Fruit fly (Drosophila melanogaster): ENCODE measurements around the gene mew.
A peak's percentile ranks its signal among the peaks of the same experiment; 100 is the strongest.

Gene mew

dm6 chrX:13285001-13285748 is 26.9 kb upstream of the mew start, which contains the start of the genes HDAC4 and CG15743:
HDAC4 (minus strand) TSS chrX:13285632.
CG15743 (plus strand) TSS chrX:13285707.
- peak; percentile 37 for TF ChIP-seq lbe (GFP tag; optimal IDR thresholded peaks at IDR 0.05)
- TF ChIP-seq MTF-1 (GFP tag; optimal IDR thresholded peaks at IDR 0.05; ENCODE audit: borderline replicate concordance): no peak
- no peak for TF ChIP-seq C15 (GFP tag; IDR thresholded peaks at IDR 0.05)
- TF ChIP-seq CG10267 (tag; optimal IDR thresholded peaks at IDR 0.05): peak; percentile 34
- peak; percentile 78 for TF ChIP-seq CG2116 (GFP tag; optimal IDR thresholded peaks at IDR 0.05)
- peak; percentile 19 for TF ChIP-seq CG1603 (tag; optimal IDR thresholded peaks at IDR 0.05)
- 0 out of 2 replicates have a peak, but pooled peaks have one; percentile 33 for TF ChIP-seq rib (GFP tag; IDR thresholded peaks at IDR 0.05)
- no peak for TF ChIP-seq CG17802 (tag; optimal IDR thresholded peaks at IDR 0.05)
- no peak for TF ChIP-seq D19B (GFP tag; optimal IDR thresholded peaks at IDR 0.05)
- TF ChIP-seq CG7928 (GFP tag; optimal IDR thresholded peaks at IDR 0.05): no peak
- no peak for TF ChIP-seq E2f1 (GFP tag; IDR thresholded peaks at IDR 0.05)
- peak; percentile 81 for TF ChIP-seq CG7963 (GFP tag; IDR thresholded peaks at IDR 0.05; ENCODE audit: partially characterized antibody)
- no peak for TF ChIP-seq Hr51 (GFP tag; optimal IDR thresholded peaks at IDR 0.05)
- TF ChIP-seq CoRest (tag; optimal IDR thresholded peaks at IDR 0.05): peak; percentile 12
- TF ChIP-seq BEAF-32 (GFP tag; optimal IDR thresholded peaks at IDR 0.05): peak; percentile 94
- TF ChIP-seq amos (GFP tag; IDR thresholded peaks at IDR 0.05; ENCODE audit: partially characterized antibody): peak; percentile 90; the same call in 1 of the 2 replicates
- peak; percentile 92 for TF ChIP-seq CG16813 (GFP tag; IDR thresholded peaks at IDR 0.05; ENCODE audit: partially characterized antibody)
- TF ChIP-seq Sry-β (GFP tag; optimal IDR thresholded peaks at IDR 0.05): no peak
- TF ChIP-seq CG8290 (GFP tag; optimal IDR thresholded peaks at IDR 0.05): peak; percentile 59
- peak in 1 of 2 experiments; percentile 83 for TF ChIP-seq CG8290 (tag; optimal IDR thresholded peaks at IDR 0.05)
- TF ChIP-seq psq (GFP tag; optimal IDR thresholded peaks at IDR 0.05): peak; percentile 92
- no peak for TF ChIP-seq CG11695 (GFP tag; IDR thresholded peaks at IDR 0.05)
- peak; percentile 90 for TF ChIP-seq CG34224 (GFP tag; IDR thresholded peaks at IDR 0.05; ENCODE audit: partially characterized antibody)
- TF ChIP-seq nerfin-2 (GFP tag; IDR thresholded peaks at IDR 0.05; ENCODE audit: partially characterized antibody): peak; percentile 84
- TF ChIP-seq CG13894 (tag; optimal IDR thresholded peaks at IDR 0.05): peak; percentile 22
- TF ChIP-seq bbx (GFP tag; IDR thresholded peaks at IDR 0.05; ENCODE audit: partially characterized antibody): peak; percentile 90
- TF ChIP-seq vnd (GFP tag; IDR thresholded peaks at IDR 0.05; ENCODE audit: partially characterized antibody): peak; percentile 83
- peak; percentile 64; the same call in 1 of the 2 replicates for TF ChIP-seq CG42726 (GFP tag; IDR thresholded peaks at IDR 0.05; ENCODE audit: partially characterized antibody)
- peak; percentile 44 for TF ChIP-seq CG12391 (tag; optimal IDR thresholded peaks at IDR 0.05)
- TF ChIP-seq Hsf (GFP tag; optimal IDR thresholded peaks at IDR 0.05): peak; percentile 15
- TF ChIP-seq sna (GFP tag; IDR thresholded peaks at IDR 0.05; ENCODE audit: partially characterized antibody): peak; percentile 85
- peak; percentile 8 for TF ChIP-seq CG2120 (GFP tag; optimal IDR thresholded peaks at IDR 0.05)
- TF ChIP-seq zen2 (GFP tag; IDR thresholded peaks at IDR 0.05; ENCODE audit: partially characterized antibody): peak; percentile 81; the same call in 2 of the 3 replicates
- peak; percentile 8 for TF ChIP-seq CG8924 (tag; optimal IDR thresholded peaks at IDR 0.05)
- TF ChIP-seq knrl (GFP tag; IDR thresholded peaks at IDR 0.05; ENCODE audit: partially characterized antibody): peak; percentile 89
- peak; percentile 34 for TF ChIP-seq MESR4 (GFP tag; optimal IDR thresholded peaks at IDR 0.05)
- no peak for TF ChIP-seq CG17612 (GFP tag; IDR thresholded peaks at IDR 0.05)
- peak; percentile 20 for TF ChIP-seq CG13296 (GFP tag; optimal IDR thresholded peaks at IDR 0.05)
- peak; percentile 26 for TF ChIP-seq CG13624 (GFP tag; optimal IDR thresholded peaks at IDR 0.05)
- TF ChIP-seq tna (GFP tag; IDR thresholded peaks at IDR 0.05; ENCODE audit: partially characterized antibody): peak; percentile 83
- TF ChIP-seq Scr (GFP tag; IDR thresholded peaks at IDR 0.05; ENCODE audit: partially characterized antibody): peak; percentile 92
- no peak for TF ChIP-seq dmrt11E (tag; optimal IDR thresholded peaks at IDR 0.05)
- no peak for TF ChIP-seq pho (GFP tag; optimal IDR thresholded peaks at IDR 0.05)
- TF ChIP-seq CG9932 (GFP tag; IDR thresholded peaks at IDR 0.05): peak; percentile 18; the same call in 1 of the 2 replicates
- peak; percentile 19; the same call in 1 of the 2 replicates for TF ChIP-seq Rfx (GFP tag; IDR thresholded peaks at IDR 0.05)
- TF ChIP-seq Dll (GFP tag; IDR thresholded peaks at IDR 0.05; ENCODE audit: partially characterized antibody): peak; percentile 92; the same call in 2 of the 4 replicates
